Worm (Caenorhabditis elegans) whole organism, young adult: Measurements from ENCODE around the gene ZK1307.9.
A peak's percentile ranks its signal among the peaks of the same experiment; 100 is the strongest.

Source experiments
- B0336.3 ChIP-seq: fragments of 200-800 bp; sonication (Bioruptor generic); IDR thresholded peaks from 2 replicates; pipeline ENCODE4 v1.3.6; 2022; ENCODE audit warnings: missing genetic modification characterization, missing compliant biosample characterization
- F23B12.7 ChIP-seq: sonication (generic microtip); optimal IDR thresholded peaks from 2 replicates; lab custom pipeline; 2017; ENCODE audit warnings: missing genetic modification characterization, mild to moderate bottlenecking, missing compliant biosample characterization, antibody characterized with exemption, moderate library complexity; ENCODE audit not compliant: insufficient read depth
- F33H1.4 ChIP-seq: fragments of 200-800 bp; sonication (Bioruptor generic); IDR thresholded peaks from 2 replicates; pipeline ENCODE4 v1.3.6; 2022; ENCODE audit warnings: missing genetic modification reagents, missing genetic modification characterization, missing compliant biosample characterization
- F55B11.4 ChIP-seq: sonication (generic microtip); optimal IDR thresholded peaks from 2 replicates; lab custom pipeline; 2016; ENCODE audit warnings: missing compliant biosample characterization, missing genetic modification characterization, borderline replicate concordance; ENCODE audit not compliant: insufficient read depth
- T07F8.4 ChIP-seq: sonication (generic microtip); optimal IDR thresholded peaks from 2 replicates; lab custom pipeline; 2016; ENCODE audit warnings: mild to moderate bottlenecking, missing genetic modification characterization, moderate library complexity, missing compliant biosample characterization
- Y53G8AR.9 ChIP-seq: fragments of 200-800 bp; sonication (Bioruptor generic); conservative IDR thresholded peaks from 2 replicates; pipeline ENCODE4 v1.3.6; 2022; ENCODE audit warnings: missing genetic modification reagents, missing genetic modification characterization, missing compliant biosample characterization
- Y56A3A.18 ChIP-seq: fragments of 200-800 bp; sonication (Bioruptor generic); IDR thresholded peaks from 2 replicates; pipeline ENCODE4 v1.3.6; 2022; ENCODE audit warnings: missing genetic modification reagents, missing genetic modification characterization, missing compliant biosample characterization
- ZK185.1 ChIP-seq: sonication (generic microtip); optimal IDR thresholded peaks from 2 replicates; lab custom pipeline; 2016; ENCODE audit warnings: mild to moderate bottlenecking, missing genetic modification characterization, missing compliant biosample characterization; ENCODE audit not compliant: poor library complexity, severe bottlenecking
- ama-1 ChIP-seq, 3 experiments: fragments of 150-350 bp in 1 of 3; sonication (generic microtip) in 2 of 3; optimal IDR thresholded peaks; 2 replicates each; lab custom pipeline; 2014 to 2018; ENCODE audit warnings: missing biosample characterization in 2 of 3, missing genetic modification characterization in 2 of 3, missing genetic modification reagents in 2 of 3
- aptf-2 ChIP-seq: fragments of 200-800 bp; sonication (Bioruptor generic); conservative IDR thresholded peaks from 2 replicates; pipeline ENCODE4 v1.3.6; 2022; ENCODE audit warnings: missing genetic modification reagents, missing genetic modification characterization, missing compliant biosample characterization
- attf-3 ChIP-seq: fragments of 200-800 bp; sonication (Bioruptor generic); conservative IDR thresholded peaks from 2 replicates; pipeline ENCODE4 v1.3.6; 2022; ENCODE audit warnings: missing genetic modification reagents, missing genetic modification characterization, missing compliant biosample characterization
- bed-2 ChIP-seq: fragments of 200-800 bp; sonication (Bioruptor generic); IDR thresholded peaks from 2 replicates; pipeline ENCODE4 v1.3.6; 2022; ENCODE audit warnings: missing genetic modification reagents, missing genetic modification characterization, missing compliant biosample characterization
- ccch-3 ChIP-seq: fragments of 200-800 bp; sonication (Bioruptor generic); optimal IDR thresholded peaks from 2 replicates; lab custom pipeline; 2018; ENCODE audit warnings: mild to moderate bottlenecking, missing genetic modification characterization, missing compliant biosample characterization
- ceh-27 ChIP-seq: fragments of 200-800 bp; sonication (Bioruptor generic); optimal IDR thresholded peaks from 2 replicates; lab custom pipeline; 2018; ENCODE audit warnings: mild to moderate bottlenecking, missing genetic modification characterization, moderate library complexity, missing compliant biosample characterization
- dox-1 ChIP-seq: fragments of 200-800 bp; sonication (Bioruptor generic); IDR thresholded peaks from 2 replicates; pipeline ENCODE4 v1.3.6; 2022; ENCODE audit warnings: missing genetic modification reagents, missing genetic modification characterization, missing compliant biosample characterization
- ekl-4 ChIP-seq: fragments of 200-800 bp; sonication (Bioruptor generic); IDR thresholded peaks from 2 replicates; pipeline ENCODE4 v1.3.6; 2022; ENCODE audit warnings: missing genetic modification reagents, missing genetic modification characterization, missing compliant biosample characterization
- hmg-1.2 ChIP-seq: fragments of 200-800 bp; sonication (Bioruptor generic); IDR thresholded peaks from 2 replicates; pipeline ENCODE4 v1.3.6; 2022; ENCODE audit warnings: missing genetic modification reagents, missing genetic modification characterization, missing compliant biosample characterization
- let-607 ChIP-seq, 2 experiments: fragments of 200-800 bp in 1 of 2; sonication (Bioruptor generic) in 1 of 2; sonication (generic microtip) in 1 of 2; optimal IDR thresholded peaks; 2 replicates each; lab custom pipeline; 2016 to 2018; ENCODE audit warnings: mild to moderate bottlenecking in 2 of 2, missing compliant biosample characterization in 2 of 2, missing genetic modification characterization in 2 of 2, moderate library complexity in 2 of 2, missing genotype in 1 of 2
- lin-35 ChIP-seq, 3 experiments: fragments of 150-350 bp in 2 of 3; sonication (generic microtip) in 1 of 3; optimal IDR thresholded peaks; 2 replicates each; lab custom pipeline; 2014 to 2018; ENCODE audit warnings: missing biosample characterization in 3 of 3, missing genetic modification characterization in 3 of 3, missing genetic modification reagents in 3 of 3
- lin-54 ChIP-seq: fragments of 200-800 bp; sonication (Bioruptor generic); optimal IDR thresholded peaks from 2 replicates; lab custom pipeline; 2018; ENCODE audit warnings: mild to moderate bottlenecking, missing genetic modification characterization, missing compliant biosample characterization
- lir-1 ChIP-seq: fragments of 200-800 bp; sonication (Bioruptor generic); conservative IDR thresholded peaks from 2 replicates; pipeline ENCODE4 v1.3.6; 2022; ENCODE audit warnings: missing genetic modification reagents, missing genetic modification characterization, missing compliant biosample characterization
- lsl-1 ChIP-seq: fragments of 200-800 bp; sonication (Bioruptor generic); optimal IDR thresholded peaks from 2 replicates; lab custom pipeline; 2018; ENCODE audit warnings: mild to moderate bottlenecking, missing genetic modification characterization, moderate library complexity, missing compliant biosample characterization
- madf-10 ChIP-seq: sonication (generic microtip); optimal IDR thresholded peaks from 2 replicates; lab custom pipeline; 2016; ENCODE audit warnings: mild to moderate bottlenecking, missing genetic modification characterization, missing compliant biosample characterization
- madf-8 ChIP-seq: fragments of 200-800 bp; sonication (Bioruptor generic); conservative IDR thresholded peaks from 2 replicates; pipeline ENCODE4 v1.3.6; 2022; ENCODE audit warnings: missing genetic modification reagents, missing genetic modification characterization, missing compliant biosample characterization
- mcd-1 ChIP-seq: fragments of 200-800 bp; sonication (Bioruptor generic); IDR thresholded peaks from 2 replicates; pipeline ENCODE4 v1.3.6; 2022; ENCODE audit warnings: missing genetic modification reagents, missing genetic modification characterization, missing compliant biosample characterization
- nfya-2 ChIP-seq: fragments of 200-800 bp; sonication (Bioruptor generic); IDR thresholded peaks from 2 replicates; pipeline ENCODE4 v1.3.6; 2022; ENCODE audit warnings: missing genetic modification reagents, missing genetic modification characterization, missing compliant biosample characterization
- nhr-80 ChIP-seq: sonication (generic microtip); optimal IDR thresholded peaks from 2 replicates; lab custom pipeline; 2016; ENCODE audit warnings: missing genetic modification characterization, missing compliant biosample characterization
- pha-4 ChIP-seq: fragments of 150-350 bp; sonication (generic microtip); optimal IDR thresholded peaks from 2 replicates; lab custom pipeline; 2014; ENCODE audit warnings: missing biosample characterization, missing genetic modification reagents, missing genetic modification characterization
- repo-1 ChIP-seq: sonication (generic microtip); optimal IDR thresholded peaks from 2 replicates; lab custom pipeline; 2017; ENCODE audit warnings: mild to moderate bottlenecking, missing genetic modification characterization, missing compliant biosample characterization
- sdz-38 ChIP-seq: sonication (generic microtip); optimal IDR thresholded peaks from 2 replicates; lab custom pipeline; 2016; ENCODE audit warnings: missing genotype, missing genetic modification characterization, missing compliant biosample characterization
- sea-2 ChIP-seq: fragments of 200-800 bp; sonication (Bioruptor generic); IDR thresholded peaks from 2 replicates; pipeline ENCODE4 v1.3.6; 2022; ENCODE audit warnings: missing genetic modification characterization, missing compliant biosample characterization
- snpc-1.3 ChIP-seq: sonication (generic microtip); optimal IDR thresholded peaks from 2 replicates; lab custom pipeline; 2017; ENCODE audit warnings: missing genetic modification characterization, mild to moderate bottlenecking, missing compliant biosample characterization, antibody characterized with exemption, moderate library complexity, missing genotype, missing genetic modification reagents; ENCODE audit not compliant: insufficient read depth
- sptf-2 ChIP-seq: fragments of 200-800 bp; sonication (Bioruptor generic); optimal IDR thresholded peaks from 2 replicates; lab custom pipeline; 2018; ENCODE audit warnings: mild to moderate bottlenecking, missing genetic modification characterization, missing compliant biosample characterization
- tbx-9 ChIP-seq: sonication (generic microtip); optimal IDR thresholded peaks from 2 replicates; lab custom pipeline; 2016; ENCODE audit warnings: borderline replicate concordance, missing genetic modification characterization, inconsistent platforms, missing compliant biosample characterization
- zfh-2 ChIP-seq: fragments of 200-800 bp; sonication (Bioruptor generic); conservative IDR thresholded peaks from 2 replicates; pipeline ENCODE4 v1.3.6; 2022; ENCODE audit warnings: missing genetic modification reagents, missing genetic modification characterization, missing compliant biosample characterization
- zim-3 ChIP-seq: sonication (generic microtip); optimal IDR thresholded peaks from 2 replicates; lab custom pipeline; 2017; ENCODE audit warnings: mild to moderate bottlenecking, missing genetic modification characterization, moderate library complexity, missing compliant biosample characterization
- ztf-25 ChIP-seq: fragments of 200-800 bp; sonication (Bioruptor generic); IDR thresholded peaks from 2 replicates; pipeline ENCODE4 v1.3.6; 2022; ENCODE audit warnings: missing genetic modification reagents, missing genetic modification characterization, missing compliant biosample characterization
- ztf-3 ChIP-seq: fragments of 200-800 bp; sonication (Bioruptor generic); optimal IDR thresholded peaks from 2 replicates; lab custom pipeline; 2018; ENCODE audit warnings: mild to moderate bottlenecking, missing genetic modification characterization, missing compliant biosample characterization

Gene ZK1307.9

DNA sequence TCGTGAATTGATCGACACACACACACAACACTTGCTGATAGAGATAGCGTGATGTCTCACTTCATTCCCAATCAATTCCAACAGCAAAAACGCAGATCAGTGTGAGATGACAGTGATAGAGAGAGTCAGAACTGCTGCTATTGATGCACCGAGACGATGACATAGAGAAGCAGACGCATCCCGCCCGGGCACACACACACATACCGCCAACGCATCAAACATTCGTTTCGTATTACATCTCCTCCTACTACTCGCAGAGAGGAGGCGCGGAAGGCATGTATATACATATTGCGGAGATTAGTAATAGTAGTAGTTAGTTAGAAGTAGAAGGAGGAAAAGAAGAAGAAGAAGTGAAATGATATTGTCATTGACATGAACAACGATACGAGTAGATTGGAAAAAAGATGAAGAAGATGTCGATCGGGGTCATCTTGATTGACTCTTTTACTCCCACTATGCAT, 29.9 kb upstream of the ZK1307.9 start (continued):
- TF ChIP-seq sptf-2 (GFP tag; lab: Kevin White, UChicago) (no peak), ztf-25 (GFP tag; lab: Robert Waterston, UW) (no peak)

DNA sequence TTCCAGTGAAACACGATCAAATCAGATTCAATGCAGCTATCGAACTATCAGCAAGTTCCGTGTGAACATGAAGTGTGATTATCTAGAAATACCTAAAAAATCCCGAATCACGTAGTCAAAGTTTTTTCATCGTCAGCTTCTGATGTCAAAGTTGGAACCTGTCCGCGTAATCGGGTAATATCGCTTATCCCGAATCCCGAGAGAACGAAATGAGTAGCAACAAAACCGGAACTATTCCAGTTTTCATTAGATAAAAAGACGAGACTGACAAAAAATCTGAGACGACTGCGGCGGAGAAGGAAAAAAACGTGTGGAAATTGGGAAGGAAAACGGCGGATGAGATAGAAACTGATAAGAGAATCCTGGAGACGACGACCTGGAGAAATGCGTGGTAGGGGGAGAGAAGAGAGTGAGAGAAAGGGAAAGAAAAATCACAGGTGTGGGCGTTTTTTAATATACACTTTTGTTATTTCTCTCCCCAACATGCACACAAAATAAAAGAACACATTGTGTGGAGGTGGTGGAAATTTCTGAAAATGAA, 29.2 kb upstream of the ZK1307.9 start:
- TF ChIP-seq repo-1 (no peak), Y56A3A.18 (GFP tag; lab: Robert Waterston, UW) (0 out of 2 replicates have a peak, but pooled peaks have one; percentile 28), mcd-1 (0 out of 2 replicates have a peak, but pooled peaks have one; percentile 8), zfh-2 (GFP tag; lab: Robert Waterston, UW) (peak; percentile 41; the same call in 1 of the 2 replicates), sdz-38 (tag; lab: Kevin White, UChicago) (no peak), aptf-2 (GFP tag; lab: Robert Waterston, UW) (no peak), ama-1 (optimal IDR thresholded peaks at IDR 0.05; lab: Kevin White, UChicago) (peak; percentile 89), ama-1 (GFP tag; optimal IDR thresholded peaks at IDR 0.05; lab: Kevin White, UChicago) (no peak), madf-10 (tag; lab: Kevin White, UChicago) (no peak)

DNA sequence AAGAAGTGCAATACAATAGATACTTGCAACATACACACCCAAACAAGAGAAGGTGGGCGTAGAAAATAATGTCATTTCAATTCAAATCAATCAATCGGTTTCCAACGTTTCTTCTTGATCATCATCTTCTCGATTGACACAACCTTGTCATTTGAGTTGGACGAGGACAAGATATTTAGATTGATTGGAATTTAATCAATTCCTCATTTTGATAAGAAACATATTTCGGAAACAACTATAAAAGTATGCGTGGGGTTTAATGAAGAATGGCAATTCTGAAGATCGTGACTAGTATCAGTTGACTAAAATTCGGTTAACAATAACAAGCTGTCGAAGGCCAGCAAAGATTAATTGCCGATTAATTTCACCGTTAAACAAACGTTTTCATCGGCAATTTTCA, 28.7 kb upstream of the ZK1307.9 start:
- TF ChIP-seq ztf-3 (GFP tag; lab: Kevin White, UChicago) (no peak), nhr-80 (tag; lab: Kevin White, UChicago) (peak; percentile 72), let-607 (tag; optimal IDR thresholded peaks at IDR 0.05; lab: Kevin White, UChicago) (peak; percentile 93 to 94), ZK185.1 (tag; lab: Kevin White, UChicago) (peak; percentile 29)

DNA sequence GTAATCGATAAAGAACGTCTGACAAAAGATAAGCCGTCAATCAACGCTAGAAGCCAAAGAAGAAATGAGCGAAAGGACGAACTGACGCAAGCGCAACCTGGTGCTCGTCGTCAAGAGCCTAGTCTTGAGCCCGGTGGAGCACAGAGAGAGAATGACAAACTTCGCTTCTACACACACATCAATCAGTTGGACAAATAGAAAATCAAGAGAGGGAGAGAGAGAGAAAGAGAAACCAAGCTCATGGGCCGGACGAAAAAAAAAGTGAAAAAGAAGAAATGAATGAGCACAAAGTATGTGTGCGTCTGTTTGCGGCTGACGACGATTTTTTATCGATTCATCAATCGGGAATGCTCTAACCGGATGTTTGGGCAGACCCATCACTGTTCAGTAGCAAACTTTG, 28.2 kb upstream of the ZK1307.9 start:
- TF ChIP-seq pha-4 (tag; lab: Kevin White, UChicago) (peak; percentile 43), zfh-2 (GFP tag; lab: Robert Waterston, UW) (peak; percentile 41), bed-2 (GFP tag; lab: Robert Waterston, UW) (no peak), lin-54 (GFP tag; lab: Kevin White, UChicago) (no peak), dox-1 (GFP tag; lab: Robert Waterston, UW) (0 out of 2 replicates have a peak, but pooled peaks have one; percentile 14), lin-35 (GFP tag; optimal IDR thresholded peaks at IDR 0.05; lab: Kevin White, UChicago) (no peak), ekl-4 (GFP tag; lab: Robert Waterston, UW) (peak; percentile 27; the same call in 1 of the 2 replicates), F23B12.7 (tag; lab: Kevin White, UChicago) (no peak), ccch-3 (GFP tag; lab: Kevin White, UChicago) (no peak), zim-3 (no peak), F33H1.4 (GFP tag; lab: Robert Waterston, UW) (no peak), T07F8.4 (tag; lab: Kevin White, UChicago) (no peak), nfya-2 (GFP tag; lab: Robert Waterston, UW) (no peak), madf-8 (GFP tag; lab: Robert Waterston, UW) (no peak), hmg-1.2 (GFP tag; lab: Robert Waterston, UW) (peak; percentile 14; the same call in 1 of the 2 replicates), ama-1 (optimal IDR thresholded peaks at IDR 0.05; lab: Kevin White, UChicago) (peak; percentile 33), ama-1 (GFP tag; optimal IDR thresholded peaks at IDR 0.05; lab: Kevin White, UChicago) (no peak), sea-2 (GFP tag; lab: Robert Waterston, UW) (no peak), sdz-38 (tag; lab: Kevin White, UChicago) (no peak), ceh-27 (no peak), snpc-1.3 (tag; lab: Kevin White, UChicago) (no peak), Y53G8AR.9 (GFP tag; lab: Robert Waterston, UW) (no peak), lsl-1 (GFP tag; lab: Kevin White, UChicago) (no peak), attf-3 (no peak), mcd-1 (0 out of 2 replicates have a peak, but pooled peaks have one; percentile 35), tbx-9 (tag; lab: Kevin White, UChicago) (no peak), F55B11.4 (tag; lab: Kevin White, UChicago) (no peak), lir-1 (GFP tag; lab: Robert Waterston, UW) (no peak), Y56A3A.18 (GFP tag; lab: Robert Waterston, UW) (no peak), B0336.3 (GFP tag; lab: Robert Waterston, UW) (no peak)
